Worm (Caenorhabditis elegans) whole organism, mixed stage, embryonic: ENCODE results near the gene R07C3.3.
"Not testable (repeated sequence)": the region's sequence is repeated elsewhere in the genome, so short reads cannot be mapped to it uniquely, and the experiment has no call there.

Experiments used
- M03D4.4 ChIP-seq: sonication (generic microtip); optimal IDR thresholded peaks from 2 replicates; lab custom pipeline; 2017; ENCODE audit warnings: mild to moderate bottlenecking, missing genetic modification characterization, missing compliant biosample characterization
- blmp-1 ChIP-seq: fragments of 150-350 bp; optimal IDR thresholded peaks from 2 replicates; lab custom pipeline; 2014; ENCODE audit warnings: missing biosample characterization, missing genetic modification characterization
- ceh-39 ChIP-seq: fragments of 150-350 bp; optimal IDR thresholded peaks from 2 replicates; lab custom pipeline; 2014; ENCODE audit warnings: missing biosample characterization, missing genetic modification characterization
- ceh-43 ChIP-seq: fragments of 200-800 bp; sonication (Bioruptor generic); optimal IDR thresholded peaks from 2 replicates; lab custom pipeline; 2018; ENCODE audit warnings: mild to moderate bottlenecking, missing genetic modification characterization, moderate library complexity, missing compliant biosample characterization
- ceh-83 ChIP-seq: fragments of 200-800 bp; sonication (Bioruptor generic); optimal IDR thresholded peaks from 2 replicates; lab custom pipeline; 2018; ENCODE audit warnings: mild to moderate bottlenecking, missing genetic modification characterization, missing compliant biosample characterization
- ces-1 ChIP-seq: fragments of 150-350 bp; optimal IDR thresholded peaks from 2 replicates; lab custom pipeline; 2014; ENCODE audit warnings: missing biosample characterization, missing genetic modification reagents, missing genetic modification characterization
- cnd-1 ChIP-seq: fragments of 200-800 bp; sonication (Bioruptor generic); optimal IDR thresholded peaks from 2 replicates; lab custom pipeline; 2018; ENCODE audit warnings: mild to moderate bottlenecking, missing genetic modification characterization, missing compliant biosample characterization
- drap-1 ChIP-seq: fragments of 200-800 bp; sonication (Bioruptor generic); optimal IDR thresholded peaks from 3 replicates; lab custom pipeline; 2018; ENCODE audit warnings: mild to moderate bottlenecking, missing genetic modification characterization, missing compliant biosample characterization
- elt-1 ChIP-seq: sonication (generic microtip); optimal IDR thresholded peaks from 2 replicates; lab custom pipeline; 2017; ENCODE audit warnings: missing genetic modification characterization, mild to moderate bottlenecking, missing compliant biosample characterization, antibody characterized with exemption, moderate library complexity, borderline replicate concordance; ENCODE audit not compliant: insufficient read depth
- elt-3 ChIP-seq: fragments of 150-350 bp; optimal IDR thresholded peaks from 2 replicates; lab custom pipeline; 2014; ENCODE audit warnings: missing biosample characterization, missing genetic modification characterization
- flh-1 ChIP-seq: fragments of 200-800 bp; sonication (Bioruptor generic); optimal IDR thresholded peaks from 2 replicates; lab custom pipeline; 2018; ENCODE audit warnings: mild to moderate bottlenecking, missing genetic modification characterization, moderate library complexity, missing compliant biosample characterization
- ham-2 ChIP-seq: fragments of 200-800 bp; sonication (Bioruptor generic); optimal IDR thresholded peaks from 2 replicates; lab custom pipeline; 2018; ENCODE audit warnings: mild to moderate bottlenecking, missing genetic modification characterization, missing compliant biosample characterization
- hlh-1 ChIP-seq: fragments of 150-350 bp; optimal IDR thresholded peaks from 2 replicates; lab custom pipeline; 2014; ENCODE audit warnings: missing biosample characterization, missing genetic modification reagents, missing genetic modification characterization
- lin-13 ChIP-seq: fragments of 150-350 bp; optimal IDR thresholded peaks from 2 replicates; lab custom pipeline; 2014; ENCODE audit warnings: missing biosample characterization, missing genetic modification characterization
- lin-32 ChIP-seq: fragments of 200-800 bp; sonication (Bioruptor generic); optimal IDR thresholded peaks from 2 replicates; lab custom pipeline; 2018; ENCODE audit warnings: mild to moderate bottlenecking, missing genetic modification characterization, missing compliant biosample characterization
- lsy-2 ChIP-seq: fragments of 150-350 bp; optimal IDR thresholded peaks from 2 replicates; lab custom pipeline; 2014; ENCODE audit warnings: missing biosample characterization, missing genetic modification characterization
- mep-1 ChIP-seq: fragments of 150-350 bp; optimal IDR thresholded peaks from 2 replicates; lab custom pipeline; 2017; ENCODE audit warnings: missing biosample characterization, missing genetic modification reagents, missing genetic modification characterization, inconsistent platforms
- mls-2 ChIP-seq: sonication (generic microtip); optimal IDR thresholded peaks from 2 replicates; lab custom pipeline; 2016; ENCODE audit warnings: mild to moderate bottlenecking, missing genetic modification characterization, moderate library complexity, missing compliant biosample characterization
- nhr-12 ChIP-seq: fragments of 150-350 bp; optimal IDR thresholded peaks from 2 replicates; lab custom pipeline; 2014; ENCODE audit warnings: missing biosample characterization, missing genetic modification characterization
- nhr-2 ChIP-seq: fragments of 150-350 bp; optimal IDR thresholded peaks from 2 replicates; lab custom pipeline; 2014; ENCODE audit warnings: missing biosample characterization, missing genetic modification characterization
- nhr-237 ChIP-seq: fragments of 150-350 bp; optimal IDR thresholded peaks from 2 replicates; lab custom pipeline; 2014; ENCODE audit warnings: missing biosample characterization, missing genetic modification characterization
- nhr-28 ChIP-seq: fragments of 150-350 bp; optimal IDR thresholded peaks from 2 replicates; lab custom pipeline; 2014; ENCODE audit warnings: missing biosample characterization, missing genetic modification characterization
- nhr-76 ChIP-seq: sonication (generic microtip); optimal IDR thresholded peaks from 2 replicates; lab custom pipeline; 2017; ENCODE audit warnings: missing biosample characterization, missing genetic modification characterization
- pha-4 ChIP-seq: fragments of 150-350 bp; optimal IDR thresholded peaks from 2 replicates; lab custom pipeline; 2018; ENCODE audit warnings: missing biosample characterization, missing genetic modification reagents, missing genetic modification characterization
- sem-2 ChIP-seq: fragments of 200-800 bp; sonication (Bioruptor generic); optimal IDR thresholded peaks from 2 replicates; lab custom pipeline; 2018; ENCODE audit warnings: mild to moderate bottlenecking, missing genetic modification characterization, missing compliant biosample characterization
- snpc-4 ChIP-seq: fragments of 150-350 bp; optimal IDR thresholded peaks from 2 replicates; lab custom pipeline; 2014; ENCODE audit warnings: missing biosample characterization, missing genetic modification characterization
- sptf-1 ChIP-seq: sonication (generic microtip); optimal IDR thresholded peaks from 2 replicates; lab custom pipeline; 2017; ENCODE audit warnings: mild to moderate bottlenecking, missing genetic modification characterization, moderate library complexity, missing compliant biosample characterization
- tbx-8 ChIP-seq: fragments of 200-800 bp; sonication (Bioruptor generic); optimal IDR thresholded peaks from 2 replicates; lab custom pipeline; 2018; ENCODE audit warnings: mild to moderate bottlenecking, missing genetic modification characterization, moderate library complexity, missing compliant biosample characterization
- unc-120 ChIP-seq: sonication (generic microtip); optimal IDR thresholded peaks from 2 replicates; lab custom pipeline; 2017; ENCODE audit warnings: missing genetic modification characterization, missing compliant biosample characterization; ENCODE audit not compliant: poor library complexity, severe bottlenecking
- unc-62 ChIP-seq: fragments of 150-350 bp; optimal IDR thresholded peaks from 2 replicates; lab custom pipeline; 2014; ENCODE audit warnings: missing biosample characterization, missing genetic modification reagents, missing genetic modification characterization
- zip-8 ChIP-seq: fragments of 150-350 bp; optimal IDR thresholded peaks from 2 replicates; lab custom pipeline; 2014; ENCODE audit warnings: missing biosample characterization, missing genetic modification characterization
- ztf-11 ChIP-seq: fragments of 150-350 bp; optimal IDR thresholded peaks from 2 replicates; lab custom pipeline; 2014; ENCODE audit warnings: missing biosample characterization, missing genetic modification characterization

R07C3.3 gene

ce11 chrII:950374-950773 lies 11.7 kb downstream of the R07C3.3 start:
- TF ChIP-seq drap-1 (no peak), blmp-1 (tag; lab: Kevin White, UChicago) (no peak), unc-62 (GFP tag; lab: Kevin White, UChicago) (no peak), elt-3 (tag; lab: Kevin White, UChicago) (no peak), lin-13 (tag; lab: Kevin White, UChicago) (no peak), nhr-76 (tag; lab: Kevin White, UChicago) (no peak), sem-2 (GFP tag; lab: Kevin White, UChicago) (no peak), nhr-237 (tag; lab: Kevin White, UChicago) (no peak), lsy-2 (tag; lab: Kevin White, UChicago) (no peak), flh-1 (GFP tag; lab: Kevin White, UChicago) (no peak), hlh-1 (no peak), tbx-8 (GFP tag; lab: Kevin White, UChicago) (no peak), ceh-43 (GFP tag; lab: Kevin White, UChicago) (no peak), unc-120 (no peak), pha-4 (tag; lab: Kevin White, UChicago) (no peak), M03D4.4 (tag; lab: Kevin White, UChicago) (no peak)

- TF ChIP-seq ceh-83 = no peak
- no peak for TF ChIP-seq unc-62 (GFP tag; lab: Kevin White, UChicago)
- no peak for TF ChIP-seq ztf-11 (tag; lab: Kevin White, UChicago)
- no peak for TF ChIP-seq ces-1 (GFP tag; lab: Kevin White, UChicago)
- TF ChIP-seq ceh-43 (GFP tag; lab: Kevin White, UChicago) = no peak
- TF ChIP-seq zip-8 (tag; lab: Kevin White, UChicago) = no peak
- TF ChIP-seq nhr-28 = no peak
- TF ChIP-seq elt-1 (tag; lab: Kevin White, UChicago) = no peak
- TF ChIP-seq nhr-237 (tag; lab: Kevin White, UChicago) = no peak
- no peak for TF ChIP-seq blmp-1 (tag; lab: Kevin White, UChicago)
- TF ChIP-seq lin-13 (tag; lab: Kevin White, UChicago) = no peak
- no peak for TF ChIP-seq lin-32
- no peak for TF ChIP-seq mls-2 (tag; lab: Kevin White, UChicago)
- TF ChIP-seq M03D4.4 (tag; lab: Kevin White, UChicago) = no peak
- no peak for TF ChIP-seq ceh-39 (tag; lab: Kevin White, UChicago)
- TF ChIP-seq, all 35 proteins: peak for 0
Observed at ce11 chrII:953052-953451, 14.4 kb downstream of the R07C3.3 start.

ce11 chrII:954626-955025 lies 16.0 kb downstream of the R07C3.3 start, which contains the start of gene fbxc-7:
Gene fbxc-7, plus strand, starts transcription at chrII:954926.
- not testable (repeated sequence) for TF ChIP-seq blmp-1 (tag; lab: Kevin White, UChicago); sptf-1; mep-1 (tag; lab: Kevin White, UChicago)
- TF ChIP-seq, all 35 proteins: peak for 0; not testable (repeated sequence) for 35

- no peak for TF ChIP-seq nhr-76 (tag; lab: Kevin White, UChicago)
- no peak for TF ChIP-seq elt-3 (tag; lab: Kevin White, UChicago)
- no peak for TF ChIP-seq zip-8 (tag; lab: Kevin White, UChicago)
- TF ChIP-seq ceh-43 (GFP tag; lab: Kevin White, UChicago) = no peak
- TF ChIP-seq ceh-39 (tag; lab: Kevin White, UChicago) = no peak
- no peak for TF ChIP-seq nhr-12 (tag; lab: Kevin White, UChicago)
- TF ChIP-seq lsy-2 (tag; lab: Kevin White, UChicago) = no peak
- no peak for TF ChIP-seq nhr-28
- TF ChIP-seq M03D4.4 (tag; lab: Kevin White, UChicago) = no peak
- no peak for TF ChIP-seq lin-13 (tag; lab: Kevin White, UChicago)
- no peak for TF ChIP-seq flh-1 (GFP tag; lab: Kevin White, UChicago)
- no peak for TF ChIP-seq cnd-1 (tag; lab: Kevin White, UChicago)
- no peak for TF ChIP-seq snpc-4 (tag; lab: Kevin White, UChicago)
- no peak for TF ChIP-seq nhr-2 (tag; lab: Kevin White, UChicago)
- no peak for TF ChIP-seq nhr-237 (tag; lab: Kevin White, UChicago)
- no peak for TF ChIP-seq elt-1 (tag; lab: Kevin White, UChicago)
- no peak for TF ChIP-seq hlh-1
- no peak for TF ChIP-seq ham-2 (GFP tag; lab: Kevin White, UChicago)
- TF ChIP-seq lin-32 = no peak
- no peak for TF ChIP-seq ztf-11 (tag; lab: Kevin White, UChicago)
Observed at ce11 chrII:958618-959017, 20.0 kb downstream of the R07C3.3 start, which contains the start of gene sdz-4. Gene sdz-4, plus strand, starts transcription at chrII:958918.
